Worm (Caenorhabditis elegans) whole organism, mixed stage, embryonic: ENCODE results near the gene C32B5.7.
"Not testable (repeated sequence)": the region's sequence is repeated elsewhere in the genome, so short reads cannot be mapped to it uniquely, and the experiment has no call there.

Experiments used
- bed-3 ChIP-seq: fragments of 200-800 bp; sonication (Bioruptor generic); optimal IDR thresholded peaks from 3 replicates; lab custom pipeline; 2018; ENCODE audit warnings: mild to moderate bottlenecking, missing genetic modification characterization, moderate library complexity, missing compliant biosample characterization
- hlh-1 ChIP-seq: fragments of 150-350 bp; optimal IDR thresholded peaks from 2 replicates; lab custom pipeline; 2014; ENCODE audit warnings: missing biosample characterization, missing genetic modification reagents, missing genetic modification characterization
- nhr-237 ChIP-seq: fragments of 150-350 bp; optimal IDR thresholded peaks from 2 replicates; lab custom pipeline; 2014; ENCODE audit warnings: missing biosample characterization, missing genetic modification characterization
- snpc-4 ChIP-seq: fragments of 150-350 bp; optimal IDR thresholded peaks from 2 replicates; lab custom pipeline; 2014; ENCODE audit warnings: missing biosample characterization, missing genetic modification characterization
- unc-39 ChIP-seq: fragments of 150-350 bp; optimal IDR thresholded peaks from 2 replicates; lab custom pipeline; 2014; ENCODE audit warnings: missing biosample characterization, missing genetic modification characterization

- not testable (repeated sequence) for TF ChIP-seq hlh-1; nhr-237 (tag; lab: Kevin White, UChicago); bed-3 (GFP tag; lab: Kevin White, UChicago); unc-39 (tag; lab: Kevin White, UChicago); snpc-4 (tag; lab: Kevin White, UChicago)
Observed at ce11 chrII:968106-968505, 7.8 kb downstream of the C32B5.7 start, which contains the start of gene C32B5.6.
